Fruit fly (Drosophila melanogaster) whole organism, prepupa: ENCODE measurements around the gene elg1.

Experiments used
- Blimp-1 ChIP-seq: fragments of 200-800 bp; sonication (Bioruptor generic); optimal IDR thresholded peaks from 3 replicates; lab custom pipeline; 2017; ENCODE audit warnings: missing biosample characterization, missing genetic modification characterization, mild to moderate bottlenecking, moderate library complexity, missing genetic modification reagents
- CG10631 ChIP-seq: fragments of 200-800 bp; sonication (Bioruptor generic); optimal IDR thresholded peaks from 2 replicates; lab custom pipeline; 2016; ENCODE audit warnings: missing biosample characterization, missing genetic modification characterization
- CG10669 ChIP-seq: fragments of 200-800 bp; sonication (Bioruptor generic); optimal IDR thresholded peaks from 3 replicates; lab custom pipeline; 2018; ENCODE audit warnings: missing biosample characterization, mild to moderate bottlenecking, missing genetic modification characterization, moderate library complexity
- CG11294 ChIP-seq: fragments of 200-800 bp; sonication (Bioruptor generic); IDR thresholded peaks from 2 replicates; pipeline ENCODE4 v1.3.6; 2022; ENCODE audit warnings: missing biosample characterization, missing genetic modification characterization
- CG11902 ChIP-seq: fragments of 200-800 bp; sonication (Bioruptor generic); optimal IDR thresholded peaks from 3 replicates; lab custom pipeline; 2016; ENCODE audit warnings: missing biosample characterization, missing genetic modification characterization
- CG15336 ChIP-seq: fragments of 200-800 bp; sonication (Bioruptor generic); IDR thresholded peaks from 2 replicates; pipeline ENCODE4 v1.3.6; 2022; ENCODE audit warnings: missing biosample characterization, missing genetic modification characterization
- CG1621 ChIP-seq: fragments of 200-800 bp; sonication (Bioruptor generic); optimal IDR thresholded peaks from 3 replicates; lab custom pipeline; 2018; ENCODE audit warnings: missing biosample characterization, mild to moderate bottlenecking, missing genetic modification characterization
- CG16779 ChIP-seq: fragments of 200-800 bp; sonication (Bioruptor generic); optimal IDR thresholded peaks from 3 replicates; lab custom pipeline; 2017; ENCODE audit warnings: missing biosample characterization, mild to moderate bottlenecking, missing genetic modification characterization
- CG3032 ChIP-seq: fragments of 200-800 bp; optimal IDR thresholded peaks from 2 replicates; lab custom pipeline; 2019; ENCODE audit warnings: missing biosample characterization, mild to moderate bottlenecking, missing genetic modification characterization, moderate library complexity
- CG31627 ChIP-seq: fragments of 200-800 bp; sonication (Bioruptor generic); optimal IDR thresholded peaks from 3 replicates; lab custom pipeline; 2016; ENCODE audit warnings: missing biosample characterization, missing genetic modification characterization
- CG34406 ChIP-seq: fragments of 200-800 bp; sonication (Bioruptor generic); optimal IDR thresholded peaks from 3 replicates; lab custom pipeline; 2016; ENCODE audit warnings: missing biosample characterization, missing genetic modification characterization
- CG3919 ChIP-seq: fragments of 200-800 bp; sonication (Bioruptor generic); optimal IDR thresholded peaks from 3 replicates; lab custom pipeline; 2016; ENCODE audit warnings: missing biosample characterization, missing genetic modification characterization
- CG4318 ChIP-seq: fragments of 200-800 bp; sonication (Bioruptor generic); optimal IDR thresholded peaks from 3 replicates; lab custom pipeline; 2017; ENCODE audit warnings: missing biosample characterization, mild to moderate bottlenecking, missing genetic modification characterization
- CG6163 ChIP-seq: fragments of 200-800 bp; sonication (Bioruptor generic); IDR thresholded peaks from 3 replicates; pipeline ENCODE4 v1.3.6; 2022; ENCODE audit warnings: missing biosample characterization, missing genetic modification characterization
- CG6276 ChIP-seq: fragments of 200-800 bp; sonication (Bioruptor generic); optimal IDR thresholded peaks from 2 replicates; lab custom pipeline; 2017; ENCODE audit warnings: missing biosample characterization, mild to moderate bottlenecking, missing genetic modification characterization
- CG6792 ChIP-seq: fragments of 200-800 bp; sonication (Bioruptor generic); optimal IDR thresholded peaks from 3 replicates; lab custom pipeline; 2016; ENCODE audit warnings: missing biosample characterization, missing genetic modification characterization
- CG7368 ChIP-seq: fragments of 200-800 bp; sonication (Bioruptor generic); optimal IDR thresholded peaks from 3 replicates; lab custom pipeline; 2016; ENCODE audit warnings: missing biosample characterization, missing genetic modification characterization
- CG8119 ChIP-seq: fragments of 200-800 bp; sonication (Bioruptor generic); IDR thresholded peaks from 3 replicates; pipeline ENCODE4 v1.3.6; 2022; ENCODE audit warnings: missing biosample characterization, missing genetic modification characterization
- CG8632 ChIP-seq: fragments of 200-800 bp; sonication (Bioruptor generic); optimal IDR thresholded peaks from 3 replicates; lab custom pipeline; 2016; ENCODE audit warnings: missing biosample characterization, missing genetic modification characterization
- Eip75B ChIP-seq: fragments of 200-800 bp; sonication (Bioruptor generic); optimal IDR thresholded peaks from 3 replicates; lab custom pipeline; 2016; ENCODE audit warnings: missing biosample characterization, missing genetic modification characterization
- Eip78C ChIP-seq: fragments of 200-800 bp; sonication (Bioruptor generic); peaks from one replicate; lab custom pipeline; 2016; ENCODE audit warnings: missing biosample characterization, missing genetic modification characterization
- Ets21C ChIP-seq: fragments of 200-800 bp; sonication (Bioruptor generic); optimal IDR thresholded peaks from 3 replicates; lab custom pipeline; 2016; ENCODE audit warnings: missing biosample characterization, missing genetic modification characterization
- Gug ChIP-seq: fragments of 200-800 bp; sonication (Bioruptor generic); IDR thresholded peaks from 2 replicates; pipeline ENCODE4 v1.3.6; 2022; ENCODE audit warnings: missing biosample characterization, missing genetic modification characterization
- Hr38 ChIP-seq: sonication (Bioruptor generic); optimal IDR thresholded peaks from 2 replicates; lab custom pipeline; 2016; ENCODE audit warnings: missing biosample characterization, missing genetic modification characterization
- Hr4 ChIP-seq: fragments of 200-800 bp; sonication (Bioruptor generic); optimal IDR thresholded peaks from 3 replicates; lab custom pipeline; 2016; ENCODE audit warnings: missing biosample characterization, missing genetic modification characterization
- Lpt ChIP-seq: fragments of 200-800 bp; sonication (Bioruptor generic); optimal IDR thresholded peaks from 3 replicates; lab custom pipeline; 2016; ENCODE audit warnings: missing biosample characterization, missing genetic modification characterization
- OdsH ChIP-seq: fragments of 200-800 bp; sonication (Bioruptor generic); optimal IDR thresholded peaks from 3 replicates; lab custom pipeline; 2016; ENCODE audit warnings: missing biosample characterization, missing genetic modification characterization
- Smox ChIP-seq: fragments of 200-800 bp; sonication (Bioruptor generic); optimal IDR thresholded peaks from 3 replicates; lab custom pipeline; 2016; ENCODE audit warnings: missing biosample characterization, missing genetic modification characterization
- Sox102F ChIP-seq: fragments of 200-800 bp; sonication (Bioruptor generic); optimal IDR thresholded peaks from 2 replicates; lab custom pipeline; 2016; ENCODE audit warnings: missing biosample characterization, mild to moderate bottlenecking, missing genetic modification characterization
- Sox14 ChIP-seq: fragments of 200-800 bp; sonication (Bioruptor generic); optimal IDR thresholded peaks from 3 replicates; lab custom pipeline; 2016; ENCODE audit warnings: missing biosample characterization, missing genetic modification characterization
- achi ChIP-seq: fragments of 200-800 bp; sonication (Bioruptor generic); optimal IDR thresholded peaks from 3 replicates; lab custom pipeline; 2016; ENCODE audit warnings: missing biosample characterization, missing genetic modification characterization
- dac ChIP-seq: fragments of 200-800 bp; sonication (Bioruptor generic); optimal IDR thresholded peaks from 2 replicates; lab custom pipeline; 2017; ENCODE audit warnings: missing biosample characterization, mild to moderate bottlenecking, missing genetic modification characterization
- dsx ChIP-seq: fragments of 200-800 bp; optimal IDR thresholded peaks from 3 replicates; lab custom pipeline; 2019; ENCODE audit warnings: missing biosample characterization, mild to moderate bottlenecking, missing genetic modification characterization, moderate library complexity; ENCODE audit not compliant: poor library complexity, severe bottlenecking
- eg ChIP-seq: fragments of 200-800 bp; sonication (Bioruptor generic); IDR thresholded peaks from 3 replicates; pipeline ENCODE4 v1.3.6; 2022; ENCODE audit warnings: missing biosample characterization, missing genetic modification characterization
- esn ChIP-seq: fragments of 200-800 bp; sonication (Bioruptor generic); optimal IDR thresholded peaks from 2 replicates; lab custom pipeline; 2016; ENCODE audit warnings: missing biosample characterization, mild to moderate bottlenecking, missing genetic modification characterization, moderate library complexity
- fd59A ChIP-seq: fragments of 200-800 bp; sonication (Bioruptor generic); optimal IDR thresholded peaks from 2 replicates; lab custom pipeline; 2017; ENCODE audit warnings: missing biosample characterization, mild to moderate bottlenecking, missing genetic modification characterization, missing genetic modification reagents
- lz ChIP-seq: fragments of 200-800 bp; sonication (Bioruptor generic); optimal IDR thresholded peaks from 3 replicates; lab custom pipeline; 2016; ENCODE audit warnings: missing biosample characterization, missing genetic modification characterization
- net ChIP-seq: fragments of 200-800 bp; sonication (Bioruptor generic); optimal IDR thresholded peaks from 3 replicates; lab custom pipeline; 2016; ENCODE audit warnings: missing biosample characterization, missing genetic modification characterization
- pdm3 ChIP-seq: fragments of 200-800 bp; sonication (Bioruptor generic); optimal IDR thresholded peaks from 3 replicates; lab custom pipeline; 2016; ENCODE audit warnings: missing biosample characterization, missing genetic modification characterization
- spab ChIP-seq: fragments of 200-800 bp; sonication (Bioruptor generic); optimal IDR thresholded peaks from 2 replicates; lab custom pipeline; 2017; ENCODE audit warnings: missing biosample characterization, mild to moderate bottlenecking, missing genetic modification characterization, missing genetic modification reagents
- ss ChIP-seq, 2 experiments: fragments of 200-800 bp; sonication (Bioruptor generic); optimal IDR thresholded peaks; 2 replicates in 1 of 2; 3 replicates in 1 of 2; lab custom pipeline; 2017 to 2018; ENCODE audit warnings: mild to moderate bottlenecking in 2 of 2, missing biosample characterization in 2 of 2, missing genetic modification characterization in 2 of 2, moderate library complexity in 1 of 2
- svp ChIP-seq: fragments of 200-800 bp; sonication (Bioruptor generic); peaks from one replicate; lab custom pipeline; 2016; ENCODE audit warnings: missing biosample characterization, missing genetic modification characterization
- topi ChIP-seq: fragments of 200-800 bp; sonication (Bioruptor generic); optimal IDR thresholded peaks from 3 replicates; lab custom pipeline; 2016; ENCODE audit warnings: missing biosample characterization, missing genetic modification characterization
- vri ChIP-seq: fragments of 200-800 bp; sonication (Bioruptor generic); optimal IDR thresholded peaks from 3 replicates; lab custom pipeline; 2016; ENCODE audit warnings: missing biosample characterization, mild to moderate bottlenecking, missing genetic modification characterization

elg1 gene

DNA sequence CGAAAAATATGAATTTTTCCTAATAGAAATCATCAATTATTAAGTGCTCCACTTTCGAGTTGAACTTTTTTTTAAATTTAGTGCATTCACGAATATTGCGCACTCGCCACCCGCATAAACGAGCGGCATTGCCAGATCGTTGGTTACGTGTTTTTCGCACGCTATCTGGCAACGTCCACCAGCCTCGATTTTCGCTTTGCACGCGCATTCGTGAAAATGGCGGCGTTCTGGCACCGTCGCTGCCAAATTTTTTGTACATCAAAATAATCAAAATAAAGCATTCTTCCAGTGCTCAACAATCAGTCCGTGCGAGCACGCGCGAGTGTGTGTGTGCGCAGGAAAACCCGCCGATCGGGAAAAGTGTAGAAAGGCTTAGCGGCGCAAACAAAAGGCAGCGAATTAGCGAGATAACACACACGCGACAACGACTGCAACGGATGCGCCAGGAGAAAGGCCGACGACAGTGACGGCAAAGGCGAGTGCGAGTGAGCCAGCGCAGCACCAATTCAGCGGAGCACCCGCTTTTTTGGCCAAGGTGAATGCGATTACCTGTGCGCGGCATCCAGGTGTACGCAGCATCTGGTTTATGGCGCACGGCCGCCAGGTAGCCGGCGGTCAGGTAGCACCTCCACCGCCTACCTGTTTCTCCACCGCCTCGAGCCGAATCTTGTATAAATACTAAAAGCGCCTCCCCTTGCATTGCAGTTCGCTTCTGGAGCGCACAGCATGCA is 18.1 kb upstream of the elg1 start (continued):
- TF ChIP-seq CG11902 (GFP tag; lab: Kevin White, UChicago) (peak; percentile 75), vri (GFP tag; lab: Kevin White, UChicago) (no peak), CG15336 (GFP tag; lab: Robert Waterston, UW) (peak; percentile 87), CG7368 (GFP tag; lab: Kevin White, UChicago) (peak; percentile 85), Sox102F (GFP tag; lab: Kevin White, UChicago) (peak; percentile 83), Eip78C (GFP tag; lab: Kevin White, UChicago) (peak; percentile 97), spab (no peak), CG8119 (GFP tag; lab: Robert Waterston, UW) (no peak; the same call in 1 of the 3 replicates), OdsH (no peak), ss (GFP tag; optimal IDR thresholded peaks at IDR 0.05; lab: Kevin White, UChicago) (no peak), CG10631 (GFP tag; lab: Kevin White, UChicago) (no peak), Eip75B (GFP tag; lab: Kevin White, UChicago) (no peak), CG34406 (GFP tag; lab: Kevin White, UChicago) (peak; percentile 77), Gug (peak; percentile 77), achi (GFP tag; lab: Kevin White, UChicago) (no peak), CG16779 (tag; lab: Kevin White, UChicago) (no peak), CG10669 (GFP tag; lab: Kevin White, UChicago) (no peak), Lpt (GFP tag; lab: Kevin White, UChicago) (no peak), dac (GFP tag; lab: Kevin White, UChicago) (no peak), Hr38 (GFP tag; lab: Kevin White, UChicago) (no peak), CG6792 (GFP tag; lab: Kevin White, UChicago) (peak; percentile 84), CG11294 (GFP tag; lab: Robert Waterston, UW) (peak; percentile 62; the same call in 1 of the 2 replicates), CG3919 (peak; percentile 86), Sox14 (GFP tag; lab: Kevin White, UChicago) (peak; percentile 92), net (GFP tag; lab: Kevin White, UChicago) (no peak), Ets21C (GFP tag; lab: Kevin White, UChicago) (no peak), CG1621 (no peak)

DNA sequence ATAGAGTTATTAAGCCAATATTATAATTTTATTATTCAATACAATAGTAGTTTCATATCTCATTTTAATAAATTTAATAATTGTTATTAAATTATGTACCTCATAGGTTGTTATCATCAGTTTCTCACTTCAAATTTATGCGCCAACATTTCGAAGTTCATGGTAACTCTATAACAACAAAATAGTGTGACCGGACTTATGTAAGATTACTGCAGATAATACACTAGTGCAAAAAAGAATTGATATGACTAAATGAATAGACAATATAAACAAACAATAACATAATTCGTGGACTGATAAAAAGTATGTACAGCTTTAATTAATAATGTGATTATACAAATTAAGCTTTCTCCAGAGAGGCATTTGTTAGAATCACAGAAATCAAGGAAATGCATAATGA is 10.0 kb upstream of the elg1 start, which contains the start of gene Strump:
TSS of gene Strump (plus strand) at position 212 of the 400 bp plus-strand sequence.
- TF ChIP-seq CG31627 = no peak
- TF ChIP-seq ss (GFP tag; optimal IDR thresholded peaks at IDR 0.05; lab: Kevin White, UChicago) = no peak
- TF ChIP-seq CG6163 (GFP tag; lab: Robert Waterston, UW) = no peak
- TF ChIP-seq Hr38 (GFP tag; lab: Kevin White, UChicago) = no peak
- no peak for TF ChIP-seq svp (GFP tag; lab: Kevin White, UChicago)
- TF ChIP-seq spab = no peak
- no peak for TF ChIP-seq fd59A
- no peak for TF ChIP-seq CG10631 (GFP tag; lab: Kevin White, UChicago)
- TF ChIP-seq Smox = no peak
- no peak for TF ChIP-seq CG8632 (GFP tag; lab: Kevin White, UChicago)
- TF ChIP-seq CG3919 = no peak

DNA sequence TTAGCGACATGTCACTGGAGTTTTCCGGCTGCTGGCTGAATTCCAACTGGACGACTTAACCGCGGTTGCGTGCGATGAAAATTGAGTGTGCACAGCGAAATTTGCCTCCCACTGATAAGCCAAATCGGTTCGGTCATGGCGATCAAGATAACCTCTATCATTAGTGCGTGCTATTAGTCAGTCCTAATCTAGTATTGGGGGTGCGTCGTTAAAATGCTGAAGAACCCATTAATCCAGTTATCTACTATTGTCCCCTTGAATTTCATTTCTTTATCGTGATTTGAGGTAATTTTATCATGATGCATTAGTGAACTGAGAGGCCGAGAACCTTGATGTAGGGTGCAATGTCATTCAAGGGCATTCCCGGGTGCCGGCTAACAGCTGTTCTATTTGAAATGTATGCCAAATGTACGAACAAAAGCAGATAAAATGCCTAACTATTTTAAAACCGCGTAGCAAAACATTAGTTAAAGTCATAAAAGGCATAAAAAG is 3.3 kb upstream of the elg1 start, which contains the start of gene Pgm1:
TSS of gene Pgm1 (minus strand) at position 51 of the 492 bp plus-strand sequence.
- TF ChIP-seq lz (GFP tag; lab: Kevin White, UChicago) (peak; percentile 95), CG4318 (GFP tag; lab: Kevin White, UChicago) (no peak), ss (GFP tag; optimal IDR thresholded peaks at IDR 0.05; lab: Kevin White, UChicago) (no peak), net (GFP tag; lab: Kevin White, UChicago) (no peak), eg (GFP tag; lab: Robert Waterston, UW) (peak; percentile 85), CG3032 (peak; percentile 79), topi (GFP tag; lab: Kevin White, UChicago) (peak; percentile 95), CG7368 (GFP tag; lab: Kevin White, UChicago) (peak; percentile 96), OdsH (peak; percentile 93), dac (GFP tag; lab: Kevin White, UChicago) (no peak), dsx (GFP tag; lab: Kevin White, UChicago) (peak; percentile 83), Gug (no peak; the same call in none of the 2 replicates), Lpt (GFP tag; lab: Kevin White, UChicago) (peak; percentile 86), Sox102F (GFP tag; lab: Kevin White, UChicago) (peak; percentile 97), fd59A (peak; percentile 78), pdm3 (GFP tag; lab: Kevin White, UChicago) (peak; percentile 95), esn (GFP tag; lab: Kevin White, UChicago) (peak; percentile 96), Hr4 (GFP tag; lab: Kevin White, UChicago) (peak; percentile 94), CG6276 (GFP tag; lab: Kevin White, UChicago) (no peak), CG11294 (GFP tag; lab: Robert Waterston, UW) (peak; percentile 66; the same call in 1 of the 2 replicates), CG8632 (GFP tag; lab: Kevin White, UChicago) (peak; percentile 89), CG6163 (GFP tag; lab: Robert Waterston, UW) (no peak; the same call in 1 of the 3 replicates), vri (GFP tag; lab: Kevin White, UChicago) (peak; percentile 93), Hr38 (GFP tag; lab: Kevin White, UChicago) (peak; percentile 44), CG10631 (GFP tag; lab: Kevin White, UChicago) (peak; percentile 78), svp (GFP tag; lab: Kevin White, UChicago) (peak; percentile 99), Blimp-1 (GFP tag; lab: Kevin White, UChicago) (peak; percentile 71)
